Worm (Caenorhabditis elegans): Measurements from ENCODE around the gene F47D12.9.
A peak's percentile ranks its signal among the peaks of the same experiment; 100 is the strongest.

The F47D12.9 gene

DNA sequence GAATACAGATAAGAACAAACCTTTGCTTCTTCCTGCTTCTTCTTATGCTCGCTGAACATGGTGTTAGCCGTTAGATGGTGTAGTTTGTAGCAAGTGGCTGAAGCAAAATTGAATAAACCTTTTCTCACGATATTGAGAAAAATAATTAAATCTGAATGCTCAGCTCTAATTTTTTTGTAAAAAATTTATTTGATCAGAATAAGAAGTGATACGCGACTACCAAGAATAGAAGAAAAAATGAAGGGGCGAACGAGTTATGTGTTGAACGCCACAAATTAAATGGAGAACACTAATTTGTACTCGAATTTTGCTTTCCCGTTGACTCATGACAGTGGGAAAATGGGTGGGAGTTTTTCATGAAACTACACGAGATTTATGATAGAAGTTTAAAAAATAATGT is 40.0 kb upstream of the F47D12.9 start, which contains the start of gene C56G2.9:
Gene C56G2.9 (minus strand): TSS at position 101 of the 400 bp plus-strand sequence.
- no peak for TF ChIP-seq ceh-28 (tag; optimal IDR thresholded peaks at IDR 0.05)
- no peak for TF ChIP-seq hmg-11 (tag; optimal IDR thresholded peaks at IDR 0.05)
- TF ChIP-seq lin-39 (tag; optimal IDR thresholded peaks at IDR 0.05): no peak
- no peak for TF ChIP-seq R02D3.7 (tag; optimal IDR thresholded peaks at IDR 0.05)
- no peak for TF ChIP-seq ztf-4 (tag; optimal IDR thresholded peaks at IDR 0.05)
- no peak for TF ChIP-seq pqm-1 (tag; optimal IDR thresholded peaks at IDR 0.05)
- no peak for TF ChIP-seq ceh-16 (tag; optimal IDR thresholded peaks at IDR 0.05)
- TF ChIP-seq elt-2 (tag; optimal IDR thresholded peaks at IDR 0.05): no peak
- no peak for TF ChIP-seq fos-1 (tag; optimal IDR thresholded peaks at IDR 0.05)

DNA sequence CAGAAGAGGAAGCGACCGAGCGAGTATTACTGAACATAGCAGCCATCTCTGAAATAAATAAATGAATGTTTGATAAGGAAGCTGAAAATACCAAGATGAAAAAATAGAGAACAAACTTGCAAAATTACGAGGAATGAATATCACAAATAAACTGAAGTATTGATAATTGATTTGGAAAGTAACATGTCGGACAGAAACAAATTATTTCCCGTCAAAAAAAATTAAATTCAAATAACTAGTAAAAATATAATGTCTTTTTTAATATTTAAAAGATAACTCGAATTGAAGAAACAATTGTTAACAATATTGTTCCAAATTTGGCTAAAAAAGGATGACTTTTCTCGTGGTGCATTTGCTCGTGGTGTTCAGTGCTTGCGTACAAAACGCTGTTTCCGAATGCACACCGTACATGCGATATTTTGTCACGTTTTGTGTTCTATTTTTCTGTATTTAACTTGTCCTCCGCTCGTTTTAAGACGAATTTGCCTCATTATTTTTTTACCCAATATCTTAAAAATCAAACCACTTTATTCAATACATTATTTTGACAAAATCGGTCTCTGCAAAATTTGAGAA is 38.8 kb upstream of the F47D12.9 start, which contains the start of gene rpn-13:
Gene rpn-13 (minus strand): TSS at position 51 of the 576 bp plus-strand sequence.
- TF ChIP-seq snpc-4 (tag; optimal IDR thresholded peaks at IDR 0.05) (peak; percentile 28), fkh-2 (tag; optimal IDR thresholded peaks at IDR 0.05) (no peak), nhr-67 (tag; optimal IDR thresholded peaks at IDR 0.05) (no peak), ama-1 (optimal IDR thresholded peaks at IDR 0.05) (peak; percentile 0), nhr-23 (tag; optimal IDR thresholded peaks at IDR 0.05) (peak; percentile 53), nhr-12 (tag; optimal IDR thresholded peaks at IDR 0.05) (no peak), pha-4 (tag; optimal IDR thresholded peaks at IDR 0.05) (peak; percentile 78), ceh-9 (tag; optimal IDR thresholded peaks at IDR 0.05) (no peak), hmg-11 (tag; optimal IDR thresholded peaks at IDR 0.05) (peak; percentile 42), elt-2 (tag; optimal IDR thresholded peaks at IDR 0.05) (peak; percentile 15), ceh-16 (tag; optimal IDR thresholded peaks at IDR 0.05) (no peak), nfya-1 (tag; optimal IDR thresholded peaks at IDR 0.05; ENCODE audit: insufficient read depth) (peak; percentile 87), nhr-25 (tag; optimal IDR thresholded peaks at IDR 0.05) (peak; percentile 21), fos-1 (tag; optimal IDR thresholded peaks at IDR 0.05) (no peak), aly-2 (tag; optimal IDR thresholded peaks at IDR 0.05) (no peak), skn-1 (tag; optimal IDR thresholded peaks at IDR 0.05) (peak; percentile 98), lin-15B (tag; optimal IDR thresholded peaks at IDR 0.05) (peak; percentile 46), nhr-11 (tag; optimal IDR thresholded peaks at IDR 0.05) (no peak), R02D3.7 (tag; optimal IDR thresholded peaks at IDR 0.05) (no peak)

DNA sequence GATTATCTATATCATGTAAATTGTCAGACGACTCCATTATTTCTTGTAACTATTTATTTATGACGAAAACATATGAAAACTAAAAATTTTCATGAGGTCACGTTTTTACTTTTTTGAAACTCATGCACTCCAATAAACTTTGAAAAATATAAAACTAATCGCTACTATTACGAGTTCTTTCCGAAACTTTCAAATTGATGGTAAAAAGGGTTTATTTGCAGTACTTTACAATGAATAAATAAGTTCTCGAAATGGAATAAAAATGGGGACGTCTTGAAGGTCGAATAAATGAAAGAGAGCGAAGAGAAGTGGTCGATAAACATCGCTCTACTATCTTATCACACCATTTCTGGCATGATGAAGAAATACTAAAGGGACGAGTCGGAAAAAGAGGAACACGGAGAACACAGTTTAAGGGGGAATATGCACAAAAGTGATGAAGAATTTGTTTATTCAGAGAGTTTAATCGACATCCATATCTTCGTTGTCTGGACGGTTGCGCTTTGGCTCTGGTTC is 36.8 kb upstream of the F47D12.9 start, which contains the start of gene let-767:
Gene let-767 (minus strand): TSS at position 51 of the 516 bp plus-strand sequence.
- TF ChIP-seq nhr-23 (tag; optimal IDR thresholded peaks at IDR 0.05): peak; percentile 15
- TF ChIP-seq elt-2 (tag; optimal IDR thresholded peaks at IDR 0.05): peak; percentile 29
- TF ChIP-seq skn-1 (tag; optimal IDR thresholded peaks at IDR 0.05): no peak
- TF ChIP-seq elt-3 (tag; optimal IDR thresholded peaks at IDR 0.05): peak in 1 of 3 experiments; percentile 89

DNA sequence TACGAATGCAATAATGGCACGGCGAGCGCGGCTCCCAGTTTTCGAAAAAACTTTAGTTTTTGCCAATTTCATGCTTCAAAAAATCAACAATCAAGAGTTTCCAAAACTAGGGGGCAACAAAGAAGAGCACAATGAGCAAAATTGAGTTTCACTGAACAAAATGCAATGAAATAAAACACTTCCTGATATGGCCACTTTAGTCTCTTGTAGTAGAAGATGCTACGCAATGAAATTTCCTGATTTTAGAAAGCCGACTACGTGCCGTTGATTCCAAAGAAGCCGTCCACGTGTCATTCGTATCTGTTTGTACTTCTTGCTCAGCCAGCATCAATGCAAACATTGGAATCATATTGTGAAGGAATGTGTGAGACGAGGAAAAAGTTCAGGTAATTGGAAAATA is 31.2 kb upstream of the F47D12.9 start:
- TF ChIP-seq elt-1 (tag; optimal IDR thresholded peaks at IDR 0.05): no peak
- peak; percentile 55 for TF ChIP-seq fkh-10 (GFP tag; optimal IDR thresholded peaks at IDR 0.05)

DNA sequence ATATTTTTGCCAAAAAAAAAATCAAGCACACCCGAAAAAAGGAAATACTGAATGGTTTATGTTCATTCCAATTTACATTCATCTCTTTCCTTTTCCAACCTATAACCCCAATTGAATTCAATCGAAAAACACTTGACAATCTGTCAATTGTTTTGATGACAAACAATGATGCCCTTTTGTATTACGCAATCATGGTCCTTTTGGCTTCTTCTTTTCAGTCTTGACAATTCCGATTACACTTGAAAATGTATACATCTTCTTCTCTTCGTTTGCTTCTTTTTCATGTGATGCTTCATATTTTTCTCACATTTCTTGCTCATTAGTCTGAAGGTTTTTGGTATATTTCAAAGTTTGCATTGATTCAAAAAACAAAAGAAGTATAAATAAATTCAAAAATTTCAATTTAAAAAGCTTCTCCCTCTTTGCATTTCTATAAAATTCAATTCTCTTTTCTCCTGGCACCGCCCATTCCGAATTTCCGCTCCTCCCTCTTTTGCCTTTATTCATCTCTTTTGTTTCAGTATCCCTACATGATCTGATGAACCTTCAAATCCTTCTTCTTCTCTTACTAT is 28.1 kb upstream of the F47D12.9 start, which contains the start of gene C56G2.4:
Gene C56G2.4 (plus strand): TSS at position 522 of the 572 bp plus-strand sequence.
- TF ChIP-seq skn-1 (tag; optimal IDR thresholded peaks at IDR 0.05) (no peak), ceh-16 (tag; optimal IDR thresholded peaks at IDR 0.05) (no peak), ceh-28 (tag; optimal IDR thresholded peaks at IDR 0.05) (no peak), unc-62 (GFP tag; optimal IDR thresholded peaks at IDR 0.05) (no peak), lin-15B (tag; optimal IDR thresholded peaks at IDR 0.05) (no peak), nhr-77 (tag; optimal IDR thresholded peaks at IDR 0.05) (no peak), jun-1 (tag; optimal IDR thresholded peaks at IDR 0.05) (no peak), mdl-1 (tag; optimal IDR thresholded peaks at IDR 0.05) (no peak), sea-2 (GFP tag; optimal IDR thresholded peaks at IDR 0.05) (no peak), aly-2 (tag; optimal IDR thresholded peaks at IDR 0.05) (no peak), ztf-11 (tag; optimal IDR thresholded peaks at IDR 0.05) (no peak), fos-1 (tag; optimal IDR thresholded peaks at IDR 0.05) (no peak), ama-1 (optimal IDR thresholded peaks at IDR 0.05) (no peak), snpc-4 (tag; optimal IDR thresholded peaks at IDR 0.05) (no peak), fkh-10 (GFP tag; optimal IDR thresholded peaks at IDR 0.05) (no peak), daf-12 (tag; optimal IDR thresholded peaks at IDR 0.05) (no peak)

Measured in whole organism, L3 larva.